Worm (Caenorhabditis elegans) whole organism, L4/young adult: ENCODE data around the gene ZK1307.8.

Source experiments
- W03F9.2 ChIP-seq: fragments of 150-350 bp; optimal IDR thresholded peaks from 2 replicates; lab custom pipeline; 2014; ENCODE audit warnings: missing biosample characterization, missing genetic modification characterization
- dao-5 ChIP-seq: sonication (generic microtip); optimal IDR thresholded peaks from 2 replicates; lab custom pipeline; 2016; ENCODE audit warnings: missing genotype, missing genetic modification characterization, moderate library complexity, missing compliant biosample characterization

DNA sequence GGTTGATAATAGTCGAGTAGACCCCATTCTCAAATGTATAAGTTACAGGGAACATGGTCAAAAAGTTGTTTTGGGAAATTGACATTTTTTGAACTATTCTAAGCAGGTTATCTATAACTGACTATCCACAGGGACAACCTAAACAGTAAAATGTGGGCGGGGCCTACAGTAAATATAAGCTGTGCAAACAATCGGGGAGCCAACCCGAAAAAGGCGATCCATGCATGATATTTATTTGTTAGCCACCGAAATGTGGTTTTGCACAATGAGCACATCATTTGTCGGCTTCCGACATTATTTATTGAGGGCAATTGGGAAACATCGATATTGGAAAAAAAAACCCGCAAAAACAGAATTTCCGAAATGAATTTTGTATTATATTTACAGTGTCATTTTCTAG lies 9.7 kb upstream of the ZK1307.8 start, which contains the start of gene hlh-6:
- no peak for TF ChIP-seq dao-5 (tag; lab: Kevin White, UChicago)
- TF ChIP-seq W03F9.2 (tag; lab: Kevin White, UChicago): no peak
